Fruit fly (Drosophila melanogaster) Kc167 (cell line): ENCODE results near the gene TwdlF.

Experiments used
- Myc ChIP-seq: fragments of >200 bp; optimal IDR thresholded peaks from 2 replicates; lab custom pipeline; 2017; ENCODE audit warnings: missing external identifiers
- Sin3A ChIP-seq: fragments of >200 bp; optimal IDR thresholded peaks from 2 replicates; lab custom pipeline; 2018; ENCODE audit warnings: missing external identifiers
- h ChIP-seq: fragments of >200 bp; optimal IDR thresholded peaks from 3 replicates; lab custom pipeline; 2018; ENCODE audit warnings: missing external identifiers
- psq ChIP-seq: fragments of >200 bp; optimal IDR thresholded peaks from 2 replicates; lab custom pipeline; 2017; ENCODE audit warnings: missing external identifiers
- ttk ChIP-seq: sonication (Bioruptor generic); optimal IDR thresholded peaks from 2 replicates; lab custom pipeline; 2017; ENCODE audit warnings: missing external identifiers

dm6 chr3R:4215264-4215993, 31.4 kb upstream of the TwdlF start, which contains the start of gene CG14636:
- no peak for TF ChIP-seq h (lab: Kevin White, UChicago)
- no peak for TF ChIP-seq ttk (lab: Kevin White, UChicago)
- TF ChIP-seq psq (lab: Kevin White, UChicago), result no peak
- TF ChIP-seq Myc, result no peak
- TF ChIP-seq Sin3A, result no peak
